Worm (Caenorhabditis elegans) whole organism, mixed stage, embryonic: ENCODE data around the gene gst-6.
A peak's percentile ranks its signal among the peaks of the same experiment; 100 is the strongest.

Source experiments
- M03D4.4 ChIP-seq: sonication (generic microtip); optimal IDR thresholded peaks from 2 replicates; lab custom pipeline; 2017; ENCODE audit warnings: mild to moderate bottlenecking, missing genetic modification characterization, missing compliant biosample characterization
- bed-3 ChIP-seq: fragments of 200-800 bp; sonication (Bioruptor generic); optimal IDR thresholded peaks from 3 replicates; lab custom pipeline; 2018; ENCODE audit warnings: mild to moderate bottlenecking, missing genetic modification characterization, moderate library complexity, missing compliant biosample characterization
- ceh-39 ChIP-seq: fragments of 150-350 bp; optimal IDR thresholded peaks from 2 replicates; lab custom pipeline; 2014; ENCODE audit warnings: missing biosample characterization, missing genetic modification characterization
- ceh-83 ChIP-seq: fragments of 200-800 bp; sonication (Bioruptor generic); optimal IDR thresholded peaks from 2 replicates; lab custom pipeline; 2018; ENCODE audit warnings: mild to moderate bottlenecking, missing genetic modification characterization, missing compliant biosample characterization
- ces-1 ChIP-seq: fragments of 150-350 bp; optimal IDR thresholded peaks from 2 replicates; lab custom pipeline; 2014; ENCODE audit warnings: missing biosample characterization, missing genetic modification reagents, missing genetic modification characterization
- cnd-1 ChIP-seq: fragments of 200-800 bp; sonication (Bioruptor generic); optimal IDR thresholded peaks from 2 replicates; lab custom pipeline; 2018; ENCODE audit warnings: mild to moderate bottlenecking, missing genetic modification characterization, missing compliant biosample characterization
- drap-1 ChIP-seq: fragments of 200-800 bp; sonication (Bioruptor generic); optimal IDR thresholded peaks from 3 replicates; lab custom pipeline; 2018; ENCODE audit warnings: mild to moderate bottlenecking, missing genetic modification characterization, missing compliant biosample characterization
- elt-1 ChIP-seq: sonication (generic microtip); optimal IDR thresholded peaks from 2 replicates; lab custom pipeline; 2017; ENCODE audit warnings: missing genetic modification characterization, mild to moderate bottlenecking, missing compliant biosample characterization, antibody characterized with exemption, moderate library complexity, borderline replicate concordance; ENCODE audit not compliant: insufficient read depth
- elt-3 ChIP-seq: fragments of 150-350 bp; optimal IDR thresholded peaks from 2 replicates; lab custom pipeline; 2014; ENCODE audit warnings: missing biosample characterization, missing genetic modification characterization
- flh-1 ChIP-seq: fragments of 200-800 bp; sonication (Bioruptor generic); optimal IDR thresholded peaks from 2 replicates; lab custom pipeline; 2018; ENCODE audit warnings: mild to moderate bottlenecking, missing genetic modification characterization, moderate library complexity, missing compliant biosample characterization
- ham-2 ChIP-seq: fragments of 200-800 bp; sonication (Bioruptor generic); optimal IDR thresholded peaks from 2 replicates; lab custom pipeline; 2018; ENCODE audit warnings: mild to moderate bottlenecking, missing genetic modification characterization, missing compliant biosample characterization
- hlh-1 ChIP-seq: fragments of 150-350 bp; optimal IDR thresholded peaks from 2 replicates; lab custom pipeline; 2014; ENCODE audit warnings: missing biosample characterization, missing genetic modification reagents, missing genetic modification characterization
- lin-13 ChIP-seq: fragments of 150-350 bp; optimal IDR thresholded peaks from 2 replicates; lab custom pipeline; 2014; ENCODE audit warnings: missing biosample characterization, missing genetic modification characterization
- lin-32 ChIP-seq: fragments of 200-800 bp; sonication (Bioruptor generic); optimal IDR thresholded peaks from 2 replicates; lab custom pipeline; 2018; ENCODE audit warnings: mild to moderate bottlenecking, missing genetic modification characterization, missing compliant biosample characterization
- lsy-2 ChIP-seq: fragments of 150-350 bp; optimal IDR thresholded peaks from 2 replicates; lab custom pipeline; 2014; ENCODE audit warnings: missing biosample characterization, missing genetic modification characterization
- mab-5 ChIP-seq: fragments of 150-350 bp; optimal IDR thresholded peaks from 2 replicates; lab custom pipeline; 2014; ENCODE audit warnings: missing biosample characterization, missing genetic modification characterization
- mep-1 ChIP-seq: fragments of 150-350 bp; optimal IDR thresholded peaks from 2 replicates; lab custom pipeline; 2017; ENCODE audit warnings: missing biosample characterization, missing genetic modification reagents, missing genetic modification characterization, inconsistent platforms
- mls-2 ChIP-seq: sonication (generic microtip); optimal IDR thresholded peaks from 2 replicates; lab custom pipeline; 2016; ENCODE audit warnings: mild to moderate bottlenecking, missing genetic modification characterization, moderate library complexity, missing compliant biosample characterization
- nhr-12 ChIP-seq: fragments of 150-350 bp; optimal IDR thresholded peaks from 2 replicates; lab custom pipeline; 2014; ENCODE audit warnings: missing biosample characterization, missing genetic modification characterization
- nhr-2 ChIP-seq: fragments of 150-350 bp; optimal IDR thresholded peaks from 2 replicates; lab custom pipeline; 2014; ENCODE audit warnings: missing biosample characterization, missing genetic modification characterization
- nhr-237 ChIP-seq: fragments of 150-350 bp; optimal IDR thresholded peaks from 2 replicates; lab custom pipeline; 2014; ENCODE audit warnings: missing biosample characterization, missing genetic modification characterization
- nhr-76 ChIP-seq: sonication (generic microtip); optimal IDR thresholded peaks from 2 replicates; lab custom pipeline; 2017; ENCODE audit warnings: missing biosample characterization, missing genetic modification characterization
- pha-4 ChIP-seq: fragments of 150-350 bp; optimal IDR thresholded peaks from 2 replicates; lab custom pipeline; 2018; ENCODE audit warnings: missing biosample characterization, missing genetic modification reagents, missing genetic modification characterization
- sem-2 ChIP-seq: fragments of 200-800 bp; sonication (Bioruptor generic); optimal IDR thresholded peaks from 2 replicates; lab custom pipeline; 2018; ENCODE audit warnings: mild to moderate bottlenecking, missing genetic modification characterization, missing compliant biosample characterization
- snpc-4 ChIP-seq: fragments of 150-350 bp; optimal IDR thresholded peaks from 2 replicates; lab custom pipeline; 2014; ENCODE audit warnings: missing biosample characterization, missing genetic modification characterization
- sptf-1 ChIP-seq: sonication (generic microtip); optimal IDR thresholded peaks from 2 replicates; lab custom pipeline; 2017; ENCODE audit warnings: mild to moderate bottlenecking, missing genetic modification characterization, moderate library complexity, missing compliant biosample characterization
- tbx-8 ChIP-seq: fragments of 200-800 bp; sonication (Bioruptor generic); optimal IDR thresholded peaks from 2 replicates; lab custom pipeline; 2018; ENCODE audit warnings: mild to moderate bottlenecking, missing genetic modification characterization, moderate library complexity, missing compliant biosample characterization
- unc-120 ChIP-seq: sonication (generic microtip); optimal IDR thresholded peaks from 2 replicates; lab custom pipeline; 2017; ENCODE audit warnings: missing genetic modification characterization, missing compliant biosample characterization; ENCODE audit not compliant: poor library complexity, severe bottlenecking
- unc-39 ChIP-seq: fragments of 150-350 bp; optimal IDR thresholded peaks from 2 replicates; lab custom pipeline; 2014; ENCODE audit warnings: missing biosample characterization, missing genetic modification characterization
- unc-62 ChIP-seq: fragments of 150-350 bp; optimal IDR thresholded peaks from 2 replicates; lab custom pipeline; 2014; ENCODE audit warnings: missing biosample characterization, missing genetic modification reagents, missing genetic modification characterization
- ztf-11 ChIP-seq: fragments of 150-350 bp; optimal IDR thresholded peaks from 2 replicates; lab custom pipeline; 2014; ENCODE audit warnings: missing biosample characterization, missing genetic modification characterization

gst-6 gene

ce11 chrII:4905331-4905730, 25.6 kb downstream of the gst-6 start:
- TF ChIP-seq ceh-39 (tag; lab: Kevin White, UChicago) (no peak), lsy-2 (no peak), nhr-76 (tag; lab: Kevin White, UChicago) (no peak), snpc-4 (tag; lab: Kevin White, UChicago) (no peak), ceh-83 (no peak), nhr-237 (no peak), sptf-1 (no peak), cnd-1 (tag; lab: Kevin White, UChicago) (no peak), lin-13 (tag; lab: Kevin White, UChicago) (no peak), nhr-12 (no peak), M03D4.4 (tag; lab: Kevin White, UChicago) (no peak), drap-1 (GFP tag; lab: Kevin White, UChicago) (no peak), elt-3 (tag; lab: Kevin White, UChicago) (no peak), sem-2 (no peak), tbx-8 (GFP tag; lab: Kevin White, UChicago) (no peak), unc-39 (tag; lab: Kevin White, UChicago) (no peak), ztf-11 (no peak), flh-1 (GFP tag; lab: Kevin White, UChicago) (no peak), mep-1 (tag; lab: Kevin White, UChicago) (no peak), nhr-2 (no peak)

ce11 chrII:4905883-4906282, 26.2 kb downstream of the gst-6 start:
- TF ChIP-seq M03D4.4 (tag; lab: Kevin White, UChicago): no peak
- TF ChIP-seq pha-4 (tag; lab: Kevin White, UChicago): no peak
- TF ChIP-seq unc-39 (tag; lab: Kevin White, UChicago): no peak
- TF ChIP-seq nhr-12: no peak
- TF ChIP-seq ces-1: no peak
- no peak for TF ChIP-seq sem-2
- no peak for TF ChIP-seq lin-13 (tag; lab: Kevin White, UChicago)
- no peak for TF ChIP-seq tbx-8 (GFP tag; lab: Kevin White, UChicago)
- TF ChIP-seq ceh-39 (tag; lab: Kevin White, UChicago): no peak
- TF ChIP-seq elt-1 (tag; lab: Kevin White, UChicago): no peak

- no peak for TF ChIP-seq bed-3 (GFP tag; lab: Kevin White, UChicago)
- peak; percentile 30 for TF ChIP-seq hlh-1 (tag; lab: Kevin White, UChicago)
- TF ChIP-seq pha-4 (tag; lab: Kevin White, UChicago): no peak
- no peak for TF ChIP-seq snpc-4 (tag; lab: Kevin White, UChicago)
- peak; percentile 40 for TF ChIP-seq ham-2 (GFP tag; lab: Kevin White, UChicago)
- TF ChIP-seq unc-120 (tag; lab: Kevin White, UChicago): peak; percentile 38
- TF ChIP-seq unc-62 (GFP tag; lab: Kevin White, UChicago): peak; percentile 76
- no peak for TF ChIP-seq lin-32 (GFP tag; lab: Kevin White, UChicago)
Measured at ce11 chrII:4908160-4908559, 28.5 kb downstream of the gst-6 start.

- no peak for TF ChIP-seq tbx-8 (GFP tag; lab: Kevin White, UChicago)
- TF ChIP-seq mls-2 (tag; lab: Kevin White, UChicago): no peak
- TF ChIP-seq pha-4 (tag; lab: Kevin White, UChicago): no peak
- TF ChIP-seq elt-3 (tag; lab: Kevin White, UChicago): no peak
- TF ChIP-seq ceh-83: no peak
Measured at ce11 chrII:4914214-4914613, 34.5 kb downstream of the gst-6 start, which contains the start of gene R05F9.11. TSS of gene R05F9.11 (minus strand) at chrII:4914218.

ce11 chrII:4915572-4915971, 35.9 kb downstream of the gst-6 start:
- no peak for TF ChIP-seq sptf-1
- TF ChIP-seq mab-5 (tag; lab: Kevin White, UChicago): no peak
- TF ChIP-seq flh-1 (GFP tag; lab: Kevin White, UChicago): no peak
- TF ChIP-seq cnd-1 (tag; lab: Kevin White, UChicago): no peak
- TF ChIP-seq mep-1 (tag; lab: Kevin White, UChicago): no peak
- TF ChIP-seq, all 35 proteins: peak for 0
